Worm (Caenorhabditis elegans) whole organism, L4 larva: Measurements from ENCODE around the gene gst-1.

Experiments used
- lin-1 ChIP-seq: fragments of 200-800 bp; sonication (Bioruptor generic); IDR thresholded peaks from 2 replicates; pipeline ENCODE4 v1.3.6; 2022; ENCODE audit warnings: missing genetic modification reagents, missing genetic modification characterization, missing compliant biosample characterization
- mdl-1 ChIP-seq, 2 experiments: fragments of 150-350 bp in 1 of 2; sonication (generic microtip) in 1 of 2; optimal IDR thresholded peaks; 2 replicates each; lab custom pipeline; 2014 to 2017; ENCODE audit warnings: missing biosample characterization in 2 of 2, missing genetic modification characterization in 2 of 2
- mes-2 ChIP-seq: sonication (generic microtip); optimal IDR thresholded peaks from 2 replicates; lab custom pipeline; 2016; ENCODE audit warnings: missing genotype, mild to moderate bottlenecking, missing genetic modification characterization, missing compliant biosample characterization; ENCODE audit not compliant: poor library complexity, severe bottlenecking
- nhr-28 ChIP-seq: fragments of 150-350 bp; optimal IDR thresholded peaks from 2 replicates; lab custom pipeline; 2014; ENCODE audit warnings: missing biosample characterization, missing genetic modification characterization
- nhr-77 ChIP-seq: fragments of 150-350 bp; optimal IDR thresholded peaks from 2 replicates; lab custom pipeline; 2014; ENCODE audit warnings: missing biosample characterization, missing genetic modification characterization

ce11 chrIII:9060267-9060666 is 1.1 kb downstream of the gst-1 start:
- 0 out of 2 replicates have a peak, but pooled peaks have one; percentile 8 for TF ChIP-seq lin-1
- no peak for TF ChIP-seq mdl-1 (tag; optimal IDR thresholded peaks at IDR 0.05; lab: Kevin White, UChicago)
- TF ChIP-seq nhr-28 (tag; lab: Kevin White, UChicago): no peak
- no peak for TF ChIP-seq nhr-77 (tag; lab: Kevin White, UChicago)
- peak; percentile 0 for TF ChIP-seq mes-2 (tag; lab: Kevin White, UChicago)
